Worm (Caenorhabditis elegans) whole organism, L3 larva: Measurements from ENCODE around the gene nspb-11.

Experiments
- R02D3.7 ChIP-seq: fragments of 150-350 bp; optimal IDR thresholded peaks from 2 replicates; lab custom pipeline; 2014; ENCODE audit warnings: missing biosample characterization, missing genetic modification characterization
- ZK546.5 ChIP-seq: sonication (generic microtip); optimal IDR thresholded peaks from 2 replicates; lab custom pipeline; 2017; ENCODE audit warnings: missing biosample characterization, missing genetic modification characterization
- ama-1 ChIP-seq: fragments of 150-350 bp; optimal IDR thresholded peaks from 2 replicates; lab custom pipeline; 2018
- ceh-16 ChIP-seq: sonication (generic microtip); optimal IDR thresholded peaks from 2 replicates; lab custom pipeline; 2017; ENCODE audit warnings: missing biosample characterization, missing genetic modification characterization
- ceh-28 ChIP-seq: fragments of 150-350 bp; optimal IDR thresholded peaks from 2 replicates; lab custom pipeline; 2014; ENCODE audit warnings: missing biosample characterization, missing genetic modification reagents, missing genetic modification characterization
- ceh-9 ChIP-seq: sonication (generic microtip); optimal IDR thresholded peaks from 2 replicates; lab custom pipeline; 2018; ENCODE audit warnings: missing biosample characterization, missing genetic modification characterization
- elt-1 ChIP-seq: fragments of 150-350 bp; optimal IDR thresholded peaks from 2 replicates; lab custom pipeline; 2014; ENCODE audit warnings: missing biosample characterization, missing genetic modification characterization
- elt-2 ChIP-seq: sonication (generic microtip); optimal IDR thresholded peaks from 2 replicates; lab custom pipeline; 2016; ENCODE audit warnings: missing genetic modification reagents, mild to moderate bottlenecking, missing genetic modification characterization, missing compliant biosample characterization
- eor-1 ChIP-seq, 2 experiments: fragments of 150-350 bp; optimal IDR thresholded peaks; 2 replicates each; lab custom pipeline; 2014 to 2018; ENCODE audit warnings: missing biosample characterization in 2 of 2, missing genetic modification characterization in 2 of 2
- fkh-10 ChIP-seq: sonication (generic microtip); optimal IDR thresholded peaks from 2 replicates; lab custom pipeline; 2017; ENCODE audit warnings: missing biosample characterization, missing genetic modification reagents, missing genetic modification characterization
- fkh-2 ChIP-seq: fragments of 150-350 bp; optimal IDR thresholded peaks from 2 replicates; lab custom pipeline; 2014; ENCODE audit warnings: missing biosample characterization, missing genetic modification reagents, missing genetic modification characterization
- fos-1 ChIP-seq: fragments of 150-350 bp; optimal IDR thresholded peaks from 2 replicates; lab custom pipeline; 2014; ENCODE audit warnings: missing biosample characterization, missing genetic modification characterization
- lin-15B ChIP-seq: fragments of 150-350 bp; optimal IDR thresholded peaks from 2 replicates; lab custom pipeline; 2014; ENCODE audit warnings: missing biosample characterization, missing genetic modification characterization
- lin-39 ChIP-seq: fragments of 150-350 bp; optimal IDR thresholded peaks from 2 replicates; lab custom pipeline; 2018; ENCODE audit warnings: missing biosample characterization, missing genetic modification reagents, missing genetic modification characterization
- lsy-12 ChIP-seq: sonication (generic microtip); optimal IDR thresholded peaks from 2 replicates; lab custom pipeline; 2016; ENCODE audit warnings: mild to moderate bottlenecking, missing genetic modification characterization, missing compliant biosample characterization
- mdl-1 ChIP-seq: fragments of 150-350 bp; optimal IDR thresholded peaks from 2 replicates; lab custom pipeline; 2014; ENCODE audit warnings: missing biosample characterization, missing genetic modification characterization
- mml-1 ChIP-seq: fragments of 150-350 bp; sonication (generic microtip); optimal IDR thresholded peaks from 3 replicates; lab custom pipeline; 2014; ENCODE audit warnings: missing biosample characterization, missing genetic modification characterization
- nfya-1 ChIP-seq: sonication (generic microtip); optimal IDR thresholded peaks from 2 replicates; lab custom pipeline; 2017; ENCODE audit warnings: missing genetic modification characterization, mild to moderate bottlenecking, missing compliant biosample characterization, antibody characterized with exemption, moderate library complexity; ENCODE audit not compliant: insufficient read depth
- nhr-11 ChIP-seq: fragments of 150-350 bp; optimal IDR thresholded peaks from 2 replicates; lab custom pipeline; 2014; ENCODE audit warnings: missing biosample characterization, missing genetic modification characterization
- nhr-23 ChIP-seq: fragments of 150-350 bp; optimal IDR thresholded peaks from 2 replicates; lab custom pipeline; 2014; ENCODE audit warnings: missing biosample characterization, missing genetic modification reagents, missing genetic modification characterization
- nhr-237 ChIP-seq: fragments of 150-350 bp; optimal IDR thresholded peaks from 2 replicates; lab custom pipeline; 2014; ENCODE audit warnings: missing biosample characterization, missing genetic modification characterization
- nhr-43 ChIP-seq: sonication (generic microtip); optimal IDR thresholded peaks from 2 replicates; lab custom pipeline; 2016; ENCODE audit warnings: mild to moderate bottlenecking, missing genetic modification characterization, missing compliant biosample characterization; ENCODE audit not compliant: poor library complexity, severe bottlenecking
- nhr-67 ChIP-seq: fragments of 150-350 bp; optimal IDR thresholded peaks from 2 replicates; lab custom pipeline; 2014; ENCODE audit warnings: missing biosample characterization, missing genetic modification characterization
- nhr-76 ChIP-seq: fragments of 150-350 bp; sonication (generic microtip); optimal IDR thresholded peaks from 5 replicates; lab custom pipeline; 2014; ENCODE audit warnings: missing biosample characterization, missing genetic modification characterization
- nhr-77 ChIP-seq: fragments of 150-350 bp; optimal IDR thresholded peaks from 2 replicates; lab custom pipeline; 2014; ENCODE audit warnings: missing biosample characterization, missing genetic modification characterization
- pha-4 ChIP-seq: fragments of 150-350 bp; optimal IDR thresholded peaks from 2 replicates; lab custom pipeline; 2014; ENCODE audit warnings: missing biosample characterization, missing genetic modification reagents, missing genetic modification characterization
- pqm-1 ChIP-seq: fragments of 150-350 bp; optimal IDR thresholded peaks from 2 replicates; lab custom pipeline; 2017; ENCODE audit warnings: missing biosample characterization, missing genetic modification characterization, inconsistent platforms
- sea-2 ChIP-seq: fragments of 150-350 bp; sonication (generic microtip); optimal IDR thresholded peaks from 4 replicates; lab custom pipeline; 2014; ENCODE audit warnings: missing biosample characterization, missing genetic modification reagents, missing genetic modification characterization
- skn-1 ChIP-seq: fragments of 150-350 bp; optimal IDR thresholded peaks from 2 replicates; lab custom pipeline; 2014; ENCODE audit warnings: missing biosample characterization, missing genetic modification characterization
- snpc-4 ChIP-seq: fragments of 150-350 bp; optimal IDR thresholded peaks from 2 replicates; lab custom pipeline; 2014; ENCODE audit warnings: missing biosample characterization, missing genetic modification characterization
- tbx-2 ChIP-seq: sonication (generic microtip); optimal IDR thresholded peaks from 2 replicates; lab custom pipeline; 2016; ENCODE audit warnings: mild to moderate bottlenecking, missing genetic modification characterization, missing compliant biosample characterization
- unc-39 ChIP-seq: sonication (generic microtip); optimal IDR thresholded peaks from 4 replicates; lab custom pipeline; 2017; ENCODE audit warnings: missing biosample characterization, missing genetic modification characterization
- zag-1 ChIP-seq: fragments of 150-350 bp; optimal IDR thresholded peaks from 2 replicates; lab custom pipeline; 2014; ENCODE audit warnings: missing biosample characterization, missing genetic modification characterization
- ztf-4 ChIP-seq: fragments of 150-350 bp; optimal IDR thresholded peaks from 2 replicates; lab custom pipeline; 2014; ENCODE audit warnings: missing biosample characterization, missing genetic modification characterization

nspb-11 gene

DNA sequence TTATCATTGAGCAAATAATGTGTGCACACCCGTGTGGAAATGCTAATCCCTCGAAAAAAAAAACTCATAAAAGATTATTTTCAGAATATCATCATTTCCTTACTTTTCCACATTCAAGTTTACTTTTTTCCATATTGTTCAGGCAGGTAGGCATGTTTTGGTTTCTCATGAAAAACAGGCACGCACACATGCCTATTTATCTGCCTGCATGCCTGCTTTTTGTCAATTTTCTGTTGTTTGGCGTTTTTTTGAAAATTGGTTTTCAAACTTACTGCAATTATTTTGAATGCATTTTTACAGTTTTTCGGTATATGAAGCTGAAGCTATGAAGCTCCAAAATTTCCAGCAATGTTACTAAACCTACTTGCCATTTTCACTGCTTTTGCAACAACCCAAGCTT is 9.2 kb upstream of the nspb-11 start, which contains the start of gene clec-64:
TSS of gene clec-64 (plus strand) at position 301 of the 400 bp plus-strand sequence.
- TF ChIP-seq elt-2 (tag; lab: Kevin White, UChicago) (peak; percentile 31), ceh-28 (tag; lab: Kevin White, UChicago) (no peak)

DNA sequence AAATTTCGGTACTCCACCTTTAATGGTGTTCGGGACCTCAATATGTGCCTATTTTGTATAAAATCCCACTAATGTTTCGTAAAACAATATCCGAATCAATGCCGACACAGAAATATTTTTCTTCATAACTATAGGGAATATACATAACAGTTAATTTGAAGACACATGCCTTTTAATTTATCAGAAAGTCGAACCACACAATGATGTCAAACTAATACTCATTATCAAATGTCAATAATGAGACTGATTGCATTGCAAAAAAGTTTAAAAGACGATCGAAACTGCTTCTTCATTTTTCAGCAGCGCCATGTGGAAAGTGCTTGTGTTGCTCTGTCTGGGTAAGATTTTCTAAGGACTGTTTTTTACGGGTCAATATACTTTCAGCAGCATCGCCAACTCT is 6.1 kb upstream of the nspb-11 start, which contains the start of gene clec-65:
TSS of gene clec-65 (plus strand) at position 301 of the 400 bp plus-strand sequence.
- TF ChIP-seq pha-4 (peak; percentile 11), elt-2 (tag; lab: Kevin White, UChicago) (peak; percentile 36), ZK546.5 (tag; lab: Kevin White, UChicago) (no peak), pqm-1 (tag; lab: Kevin White, UChicago) (peak; percentile 2), nhr-11 (tag; lab: Kevin White, UChicago) (no peak), nhr-77 (tag; lab: Kevin White, UChicago) (no peak), nhr-67 (tag; lab: Kevin White, UChicago) (no peak), nhr-76 (tag; lab: Kevin White, UChicago) (no peak)

DNA sequence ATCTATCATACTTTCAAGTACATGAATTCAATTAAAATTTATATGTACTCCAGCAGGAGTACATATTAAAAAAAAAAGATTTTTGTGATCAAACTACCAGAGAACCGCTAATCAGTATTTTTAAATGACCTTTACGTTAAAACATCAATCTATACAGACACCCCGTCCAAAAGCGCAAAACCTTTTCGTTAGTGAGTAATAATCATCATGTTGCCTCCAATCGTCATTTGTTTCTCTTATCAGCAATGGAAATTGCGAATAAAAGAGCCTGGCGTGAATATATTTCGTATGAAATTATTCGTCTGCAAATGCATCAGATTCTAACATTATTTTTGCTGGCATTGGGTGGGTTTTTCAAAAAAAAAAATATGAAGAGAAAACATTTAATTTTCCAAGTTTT is 3.0 kb upstream of the nspb-11 start, which contains the start of gene clec-66:
TSS of gene clec-66 (plus strand) at position 225 of the 400 bp plus-strand sequence.
- TF ChIP-seq lin-39 (tag; lab: Kevin White, UChicago) (no peak), R02D3.7 (no peak), lin-15B (tag; lab: Kevin White, UChicago) (no peak), elt-2 (tag; lab: Kevin White, UChicago) (peak; percentile 27), nhr-11 (tag; lab: Kevin White, UChicago) (no peak), pqm-1 (tag; lab: Kevin White, UChicago) (peak; percentile 18), lsy-12 (tag; lab: Kevin White, UChicago) (no peak), nhr-43 (tag; lab: Kevin White, UChicago) (no peak), ceh-16 (tag; lab: Kevin White, UChicago) (no peak)

DNA sequence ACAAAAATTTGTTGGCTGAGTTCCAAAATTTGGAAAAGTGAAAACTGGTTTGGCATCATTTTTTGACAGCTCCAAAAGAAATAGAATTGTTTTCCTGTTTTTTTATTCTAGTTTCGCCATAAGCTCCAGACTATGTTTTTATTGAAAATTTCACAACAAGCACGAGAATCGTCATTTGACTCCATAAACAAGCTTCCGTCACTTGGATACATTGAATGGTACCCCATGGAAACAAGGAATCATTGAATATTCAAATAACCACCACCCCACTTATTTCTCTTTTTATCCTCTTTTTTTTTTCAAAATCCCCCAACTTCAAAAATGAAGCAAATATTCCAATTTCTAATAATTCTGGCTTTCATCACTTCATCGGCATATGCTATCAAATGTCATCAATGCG is 1.6 kb downstream of the nspb-11 start, which contains the start of gene ddn-2:
TSS of gene ddn-2 (plus strand) at position 301 of the 400 bp plus-strand sequence.
- TF ChIP-seq fkh-10 (GFP tag; lab: Kevin White, UChicago) (no peak), snpc-4 (no peak), ztf-4 (tag; lab: Kevin White, UChicago) (no peak), ceh-9 (tag; lab: Kevin White, UChicago) (no peak), mdl-1 (tag; lab: Kevin White, UChicago) (no peak), fos-1 (tag; lab: Kevin White, UChicago) (no peak), ceh-28 (tag; lab: Kevin White, UChicago) (no peak), lin-39 (tag; lab: Kevin White, UChicago) (no peak), eor-1 (tag; optimal IDR thresholded peaks at IDR 0.05; lab: Kevin White, UChicago) (no peak), tbx-2 (no peak), fkh-2 (tag; lab: Kevin White, UChicago) (no peak), unc-39 (tag; lab: Kevin White, UChicago) (no peak), nhr-67 (tag; lab: Kevin White, UChicago) (no peak), pha-4 (no peak)

DNA sequence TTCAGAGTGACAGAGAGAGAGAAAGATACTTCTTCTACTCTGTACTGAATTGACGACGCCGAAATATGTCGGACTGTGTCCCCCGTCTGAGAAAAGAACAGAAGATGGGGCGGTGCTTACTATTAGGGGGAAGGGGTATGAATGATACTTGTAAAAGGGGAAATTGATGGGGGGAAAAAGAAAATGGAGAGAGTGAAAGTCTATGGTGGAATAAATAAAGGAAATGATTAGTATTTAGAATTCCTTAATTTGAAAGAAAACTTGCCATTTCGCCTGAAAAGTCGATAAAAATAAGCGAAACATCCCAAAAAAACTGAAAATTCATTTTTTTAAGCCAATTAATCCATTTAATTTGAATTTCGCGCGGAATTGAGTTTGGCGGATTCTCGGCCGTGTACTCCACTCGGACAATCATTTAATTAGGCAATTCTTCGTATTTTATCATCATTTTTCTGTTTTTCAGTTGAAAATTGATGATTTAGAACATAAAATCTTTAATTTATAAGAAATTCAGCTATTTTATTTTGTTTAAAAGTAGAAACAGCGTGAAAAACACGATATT is 7.4 kb downstream of the nspb-11 start, which contains the start of gene F35C5.12:
TSS of gene F35C5.12 (minus strand) at position 51 of the 562 bp plus-strand sequence.
- TF ChIP-seq zag-1 (tag; lab: Kevin White, UChicago) (no peak), mml-1 (tag; lab: Kevin White, UChicago) (no peak), sea-2 (GFP tag; lab: Kevin White, UChicago) (no peak), lsy-12 (tag; lab: Kevin White, UChicago) (peak; percentile 23), nfya-1 (tag; lab: Kevin White, UChicago) (peak; percentile 39), elt-1 (tag; lab: Kevin White, UChicago) (no peak), lin-15B (tag; lab: Kevin White, UChicago) (peak; percentile 6), snpc-4 (no peak), nhr-76 (tag; lab: Kevin White, UChicago) (no peak), fos-1 (tag; lab: Kevin White, UChicago) (no peak), unc-39 (tag; lab: Kevin White, UChicago) (no peak), pha-4 (peak; percentile 48), nhr-23 (tag; lab: Kevin White, UChicago) (peak; percentile 67), skn-1 (peak; percentile 66), elt-2 (tag; lab: Kevin White, UChicago) (peak; percentile 8), nhr-237 (no peak), ama-1 (lab: Kevin White, UChicago) (no peak), lin-39 (tag; lab: Kevin White, UChicago) (no peak)
